Fruit fly (Drosophila melanogaster) Kc167 (cell line): ENCODE data around the gene Cmpk.

Experiments used
- Myc ChIP-seq: fragments of >200 bp; optimal IDR thresholded peaks from 2 replicates; lab custom pipeline; 2017; ENCODE audit warnings: missing external identifiers
- h ChIP-seq: fragments of >200 bp; optimal IDR thresholded peaks from 3 replicates; lab custom pipeline; 2018; ENCODE audit warnings: missing external identifiers
- insv ChIP-seq: fragments of >200 bp; optimal IDR thresholded peaks from 3 replicates; lab custom pipeline; 2018; ENCODE audit warnings: missing external identifiers
- psq ChIP-seq: fragments of >200 bp; optimal IDR thresholded peaks from 2 replicates; lab custom pipeline; 2017; ENCODE audit warnings: missing external identifiers
- ttk ChIP-seq: sonication (Bioruptor generic); optimal IDR thresholded peaks from 2 replicates; lab custom pipeline; 2017; ENCODE audit warnings: missing external identifiers

DNA sequence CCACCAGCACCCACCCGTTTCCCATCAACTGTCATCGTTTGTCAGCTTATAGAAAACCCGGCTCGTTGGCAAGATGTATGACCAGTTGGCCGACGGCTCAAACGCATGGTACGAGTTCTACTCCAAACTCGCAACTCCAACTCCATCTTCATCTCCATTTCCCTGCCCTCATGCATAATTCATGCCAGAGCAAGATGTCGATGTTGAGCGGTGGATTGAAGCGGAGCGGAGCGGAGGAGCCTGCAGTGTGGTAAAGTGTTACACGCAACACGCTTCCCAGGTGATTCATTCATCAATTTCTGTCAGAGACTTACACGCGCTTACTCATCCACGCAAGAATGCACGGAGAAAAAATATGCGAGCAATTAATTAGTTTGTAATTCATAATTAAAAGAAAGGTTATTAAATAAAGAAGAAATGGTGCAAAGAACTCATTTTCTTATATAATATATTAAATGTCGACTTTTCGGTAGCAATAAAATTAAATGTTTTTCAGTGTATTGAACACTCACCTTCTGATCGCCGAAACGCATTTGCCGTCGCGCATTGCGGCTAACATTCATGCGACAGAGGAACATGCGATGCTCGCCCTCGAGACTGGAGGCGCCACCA, 26.2 kb upstream of the Cmpk start:
- TF ChIP-seq psq (lab: Kevin White, UChicago) (no peak), insv (lab: Kevin White, UChicago) (no peak), h (lab: Kevin White, UChicago) (no peak), ttk (lab: Kevin White, UChicago) (no peak), Myc (lab: Kevin White, UChicago) (no peak)
